Fruit fly (Drosophila melanogaster) whole organism, embryonic: ENCODE data around the gene dx.

Experiments used
- Awh ChIP-seq: fragments of 200-800 bp; sonication (Bioruptor generic); IDR thresholded peaks from 2 replicates; pipeline ENCODE4, ENCODE4 v1.3.6; 2022; ENCODE audit warnings: missing biosample characterization, missing genetic modification characterization
- Blimp-1 ChIP-seq: fragments of 200-800 bp; sonication (Bioruptor generic); optimal IDR thresholded peaks from 3 replicates; lab custom pipeline; 2018; ENCODE audit warnings: missing biosample characterization, missing genetic modification characterization, mild to moderate bottlenecking, moderate library complexity, missing genetic modification reagents
- C15 ChIP-seq: fragments of 200-800 bp; sonication (Bioruptor generic); IDR thresholded peaks from 3 replicates; pipeline ENCODE4 v1.3.6; 2022; ENCODE audit warnings: missing biosample characterization, missing genetic modification characterization
- CG13123 ChIP-seq: fragments of 200-800 bp; sonication (Bioruptor generic); optimal IDR thresholded peaks from 2 replicates; lab custom pipeline; 2016; ENCODE audit warnings: missing biosample characterization, missing genetic modification characterization
- CG13894 ChIP-seq: fragments of 200-800 bp; sonication (Bioruptor generic); optimal IDR thresholded peaks from 3 replicates; lab custom pipeline; 2018; ENCODE audit warnings: missing biosample characterization, mild to moderate bottlenecking, missing genetic modification characterization, moderate library complexity
- CG14965 ChIP-seq: fragments of 200-800 bp; sonication (Bioruptor generic); optimal IDR thresholded peaks from 2 replicates; lab custom pipeline; 2016; ENCODE audit warnings: missing biosample characterization, missing genetic modification characterization, borderline replicate concordance
- CG17359 ChIP-seq: fragments of 200-800 bp; sonication (Bioruptor generic); optimal IDR thresholded peaks from 3 replicates; lab custom pipeline; 2018; ENCODE audit warnings: missing biosample characterization, mild to moderate bottlenecking, missing genetic modification characterization, moderate library complexity
- CG17912 ChIP-seq: fragments of 200-800 bp; sonication (Bioruptor generic); optimal IDR thresholded peaks from 2 replicates; lab custom pipeline; 2018; ENCODE audit warnings: missing biosample characterization, mild to moderate bottlenecking, missing genetic modification characterization
- CG18011 ChIP-seq: fragments of 200-800 bp; sonication (Bioruptor generic); optimal IDR thresholded peaks from 2 replicates; lab custom pipeline; 2017; ENCODE audit warnings: missing biosample characterization, missing genetic modification characterization, mild to moderate bottlenecking, moderate library complexity, missing genotype
- CG1832 ChIP-seq: fragments of 200-800 bp; sonication (Bioruptor generic); optimal IDR thresholded peaks from 2 replicates; lab custom pipeline; 2017; ENCODE audit warnings: missing biosample characterization, mild to moderate bottlenecking, missing genetic modification characterization, inconsistent platforms
- CG2678 ChIP-seq: fragments of 200-800 bp; sonication (Bioruptor generic); optimal IDR thresholded peaks from 3 replicates; lab custom pipeline; 2019; ENCODE audit warnings: missing biosample characterization, mild to moderate bottlenecking, missing genetic modification characterization, moderate library complexity
- CG32772 ChIP-seq: fragments of 200-800 bp; sonication (Bioruptor generic); IDR thresholded peaks from 2 replicates; pipeline ENCODE4 v1.3.6; 2022; ENCODE audit warnings: missing biosample characterization, missing genetic modification characterization
- CG4328 ChIP-seq: fragments of 200-800 bp; sonication (Bioruptor generic); optimal IDR thresholded peaks from 3 replicates; lab custom pipeline; 2017; ENCODE audit warnings: missing biosample characterization, missing genetic modification reagents, missing genetic modification characterization
- CG6654 ChIP-seq: fragments of 200-800 bp; sonication (Bioruptor generic); optimal IDR thresholded peaks from 2 replicates; lab custom pipeline; 2017; ENCODE audit warnings: missing biosample characterization, mild to moderate bottlenecking, missing genetic modification characterization
- CG6854 ChIP-seq: fragments of 200-800 bp; sonication (Bioruptor generic); optimal IDR thresholded peaks from 3 replicates; lab custom pipeline; 2017; ENCODE audit warnings: missing biosample characterization, mild to moderate bottlenecking, missing genetic modification characterization
- D19A ChIP-seq: fragments of 200-800 bp; optimal IDR thresholded peaks from 3 replicates; lab custom pipeline; 2019; ENCODE audit warnings: missing biosample characterization, mild to moderate bottlenecking, missing genetic modification characterization, moderate library complexity
- Dek ChIP-seq: fragments of 200-800 bp; sonication (Bioruptor generic); optimal IDR thresholded peaks from 3 replicates; lab custom pipeline; 2019; ENCODE audit warnings: missing biosample characterization, mild to moderate bottlenecking, missing genetic modification characterization, moderate library complexity
- Fer1 ChIP-seq: fragments of 200-800 bp; sonication (Bioruptor generic); optimal IDR thresholded peaks from 2 replicates; lab custom pipeline; 2017; ENCODE audit warnings: missing biosample characterization, mild to moderate bottlenecking, missing genetic modification characterization
- HLH4C ChIP-seq: fragments of 200-800 bp; sonication (Bioruptor generic); IDR thresholded peaks from 3 replicates; pipeline ENCODE4 v1.3.6; 2022; ENCODE audit warnings: missing biosample characterization, missing genetic modification characterization; ENCODE audit not compliant: partially characterized antibody
- Hsf ChIP-seq: fragments of 200-800 bp; sonication (Bioruptor generic); optimal IDR thresholded peaks from 3 replicates; lab custom pipeline; 2016; ENCODE audit warnings: missing biosample characterization, missing genetic modification characterization
- Max ChIP-seq: fragments of 200-800 bp; sonication (Bioruptor generic); optimal IDR thresholded peaks from 2 replicates; lab custom pipeline; 2016; ENCODE audit warnings: missing biosample characterization, mild to moderate bottlenecking, missing genetic modification characterization
- NfI ChIP-seq: fragments of 200-800 bp; sonication (Bioruptor generic); optimal IDR thresholded peaks from 3 replicates; lab custom pipeline; 2018; ENCODE audit warnings: missing biosample characterization, mild to moderate bottlenecking, missing genetic modification characterization, moderate library complexity
- Pdp1 ChIP-seq, 2 experiments: fragments of 200-800 bp; sonication (Bioruptor generic); optimal IDR thresholded peaks; 3 replicates each; lab custom pipeline; 2016; ENCODE audit warnings: missing biosample characterization in 2 of 2, missing genetic modification characterization in 2 of 2, mild to moderate bottlenecking in 1 of 2, moderate library complexity in 1 of 2
- Six4 ChIP-seq: fragments of 200-800 bp; sonication (Bioruptor generic); optimal IDR thresholded peaks from 2 replicates; lab custom pipeline; 2016; ENCODE audit warnings: missing biosample characterization, missing genetic modification characterization
- Sox102F ChIP-seq: fragments of 200-800 bp; sonication (Bioruptor generic); optimal IDR thresholded peaks from 2 replicates; lab custom pipeline; 2018; ENCODE audit warnings: missing biosample characterization, mild to moderate bottlenecking, missing genetic modification characterization, moderate library complexity
- ac ChIP-seq: fragments of 200-800 bp; sonication (Bioruptor generic); optimal IDR thresholded peaks from 3 replicates; lab custom pipeline; 2017; ENCODE audit warnings: missing biosample characterization, mild to moderate bottlenecking, missing genetic modification characterization
- aop ChIP-seq: fragments of 200-800 bp; sonication (Bioruptor generic); IDR thresholded peaks from 2 replicates; pipeline ENCODE4 v1.3.6; 2022; ENCODE audit warnings: missing biosample characterization, missing genetic modification characterization
- ase ChIP-seq: fragments of 200-800 bp; sonication (Bioruptor generic); IDR thresholded peaks from 3 replicates; pipeline ENCODE4 v1.3.6; 2022; ENCODE audit warnings: missing biosample characterization, missing genetic modification characterization
- bowl ChIP-seq: fragments of 200-800 bp; sonication (Bioruptor generic); IDR thresholded peaks from 2 replicates; pipeline ENCODE4 v1.3.6; 2022; ENCODE audit warnings: missing biosample characterization, missing genetic modification characterization
- bsh ChIP-seq, 2 experiments: fragments of 200-800 bp; sonication (Bioruptor generic); optimal IDR thresholded peaks; 2 replicates each; lab custom pipeline; 2017 to 2018; ENCODE audit warnings: mild to moderate bottlenecking in 2 of 2, missing biosample characterization in 2 of 2, missing genetic modification characterization in 2 of 2, moderate library complexity in 1 of 2
- caup ChIP-seq: fragments of 200-800 bp; sonication (Bioruptor generic); optimal IDR thresholded peaks from 3 replicates; lab custom pipeline; 2017; ENCODE audit warnings: missing biosample characterization, mild to moderate bottlenecking, missing genetic modification characterization, moderate library complexity; ENCODE audit not compliant: severe bottlenecking
- disco-r ChIP-seq: fragments of 200-800 bp; sonication (Bioruptor generic); optimal IDR thresholded peaks from 2 replicates; lab custom pipeline; 2016; ENCODE audit warnings: missing biosample characterization, missing genetic modification characterization
- gsb ChIP-seq: fragments of 200-800 bp; sonication (Bioruptor generic); IDR thresholded peaks from 2 replicates; pipeline ENCODE4 v1.3.6; 2022; ENCODE audit warnings: missing biosample characterization, missing genetic modification characterization
- hbn ChIP-seq: fragments of 200-800 bp; sonication (Bioruptor generic); IDR thresholded peaks from 2 replicates; pipeline ENCODE4 v1.3.6; 2022; ENCODE audit warnings: missing biosample characterization, missing genetic modification characterization; ENCODE audit not compliant: partially characterized antibody
- ken ChIP-seq: fragments of 200-800 bp; sonication (Bioruptor generic); IDR thresholded peaks from 3 replicates; pipeline ENCODE4 v1.3.6; 2022; ENCODE audit warnings: missing biosample characterization, missing genetic modification characterization
- lbe ChIP-seq: fragments of 200-800 bp; sonication (Bioruptor generic); optimal IDR thresholded peaks from 2 replicates; lab custom pipeline; 2016; ENCODE audit warnings: missing biosample characterization, mild to moderate bottlenecking, missing genetic modification characterization
- mam ChIP-seq: fragments of 200-800 bp; sonication (Bioruptor generic); optimal IDR thresholded peaks from 3 replicates; lab custom pipeline; 2016; ENCODE audit warnings: missing biosample characterization, missing genetic modification characterization
- mld ChIP-seq: fragments of 200-800 bp; sonication (Bioruptor generic); IDR thresholded peaks from 3 replicates; pipeline ENCODE4 v1.3.6; 2022; ENCODE audit warnings: missing biosample characterization, missing genetic modification characterization; ENCODE audit not compliant: partially characterized antibody
- pho ChIP-seq: fragments of 200-800 bp; sonication (Bioruptor generic); optimal IDR thresholded peaks from 2 replicates; lab custom pipeline; 2016; ENCODE audit warnings: missing biosample characterization, missing genetic modification characterization
- pita ChIP-seq: fragments of 200-800 bp; sonication (Bioruptor generic); optimal IDR thresholded peaks from 2 replicates; lab custom pipeline; 2017; ENCODE audit warnings: missing biosample characterization, mild to moderate bottlenecking, missing genetic modification characterization
- prd ChIP-seq, 3 experiments: fragments of >200 bp in 2 of 3; fragments of 200-800 bp in 1 of 3; sonication (Bioruptor generic) in 1 of 3; optimal IDR thresholded peaks in 2 of 3; IDR thresholded peaks in 1 of 3; 2 replicates in 2 of 3; 3 replicates in 1 of 3; pipeline versions ENCODE4 v1.3.6 to Lab custom; 2017 to 2022; ENCODE audit warnings: missing biosample characterization in 1 of 3, missing genetic modification characterization in 1 of 3
- run ChIP-seq: fragments of 200-800 bp; sonication (Bioruptor generic); optimal IDR thresholded peaks from 3 replicates; lab custom pipeline; 2018; ENCODE audit warnings: missing biosample characterization, mild to moderate bottlenecking, missing genetic modification characterization
- shn ChIP-seq: fragments of 200-800 bp; sonication (Bioruptor generic); optimal IDR thresholded peaks from 3 replicates; lab custom pipeline; 2016; ENCODE audit warnings: missing biosample characterization, missing genetic modification characterization
- sim ChIP-seq: fragments of 200-800 bp; sonication (Bioruptor generic); IDR thresholded peaks from 2 replicates; pipeline ENCODE4 v1.3.6; 2022; ENCODE audit warnings: missing biosample characterization, missing genetic modification characterization
- slbo ChIP-seq: fragments of 200-800 bp; sonication (Bioruptor generic); IDR thresholded peaks from 2 replicates; pipeline ENCODE4 v1.3.6; 2022; ENCODE audit warnings: missing biosample characterization, missing genetic modification characterization
- so ChIP-seq: fragments of 200-800 bp; sonication (Bioruptor generic); IDR thresholded peaks from 3 replicates; pipeline ENCODE4 v1.3.6; 2022; ENCODE audit warnings: missing biosample characterization, missing genetic modification characterization
- stc ChIP-seq: fragments of 200-800 bp; sonication (Bioruptor generic); IDR thresholded peaks from 2 replicates; pipeline ENCODE4 v1.3.6; 2022; ENCODE audit warnings: missing biosample characterization, missing genetic modification characterization
- trem ChIP-seq: fragments of 200-800 bp; optimal IDR thresholded peaks from 3 replicates; lab custom pipeline; 2019; ENCODE audit warnings: missing biosample characterization, mild to moderate bottlenecking, missing genetic modification characterization, moderate library complexity

Gene dx

DNA sequence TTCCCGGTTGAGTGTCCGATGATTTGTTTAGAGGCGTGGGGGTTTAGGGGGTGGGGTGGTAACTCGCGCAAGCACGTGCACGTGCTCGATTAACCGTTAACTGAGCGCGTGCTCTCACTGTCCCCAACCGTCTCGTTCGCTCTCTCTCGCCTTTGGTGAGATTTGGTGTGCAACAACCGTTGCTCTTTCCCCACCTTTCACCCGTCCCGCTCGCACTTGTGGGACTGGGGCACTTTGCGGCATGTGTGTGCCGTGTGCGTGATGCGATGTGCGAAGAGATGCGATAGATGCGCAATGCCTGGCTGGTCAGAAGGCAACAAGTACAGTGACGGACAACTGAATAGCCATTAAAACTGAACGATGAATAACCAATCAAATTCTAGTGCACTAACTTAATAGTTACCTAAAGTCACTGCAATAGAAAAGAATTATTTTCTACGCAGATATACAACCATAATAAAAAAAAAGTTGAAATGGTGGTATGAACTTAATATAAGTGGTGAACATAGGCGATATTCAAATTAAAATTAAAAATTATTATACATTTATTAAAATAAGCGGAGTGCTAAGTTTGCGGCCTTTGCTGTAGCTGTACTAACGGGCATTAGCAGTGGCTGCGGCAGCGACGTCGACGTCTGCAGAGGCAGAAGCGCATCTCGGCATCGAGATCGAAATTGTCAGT lies 37.6 kb downstream of the dx start (continued):
- TF ChIP-seq aop (GFP tag; lab: Robert Waterston, UW) (no peak), so (GFP tag; lab: Robert Waterston, UW) (peak; percentile 84; the same call in 1 of the 3 replicates), CG32772 (GFP tag; lab: Robert Waterston, UW) (peak; percentile 83), gsb (GFP tag; lab: Robert Waterston, UW) (no peak), Pdp1 (GFP tag; optimal IDR thresholded peaks at IDR 0.05; lab: Kevin White, UChicago) (peak; percentile 52 to 60), bsh (GFP tag; optimal IDR thresholded peaks at IDR 0.05; lab: Kevin White, UChicago) (peak; percentile 88 to 93), CG18011 (GFP tag; lab: Kevin White, UChicago) (peak; percentile 12), caup (GFP tag; lab: Kevin White, UChicago) (peak; percentile 76), run (tag; lab: Kevin White, UChicago) (peak; percentile 77), C15 (GFP tag; lab: Robert Waterston, UW) (no peak), slbo (GFP tag; lab: Robert Waterston, UW) (peak; percentile 69), stc (peak; percentile 82), Six4 (GFP tag; lab: Kevin White, UChicago) (peak; percentile 81), CG13894 (no peak), CG14965 (GFP tag; lab: Kevin White, UChicago) (no peak), sim (GFP tag; lab: Robert Waterston, UW) (peak; percentile 76; the same call in 1 of the 2 replicates), Sox102F (GFP tag; lab: Kevin White, UChicago) (peak; percentile 90), Blimp-1 (GFP tag; lab: Kevin White, UChicago) (peak; percentile 89), prd (optimal IDR thresholded peaks at IDR 0.05; lab: Kevin White, UChicago) (no peak), prd (GFP tag; IDR thresholded peaks at IDR 0.05; lab: Robert Waterston, UW) (peak; percentile 86), Fer1 (peak; percentile 82), HLH4C (GFP tag; lab: Robert Waterston, UW) (no peak), hbn (no peak), Hsf (GFP tag; lab: Kevin White, UChicago) (peak; percentile 68), mld (GFP tag; lab: Robert Waterston, UW) (no peak), CG2678 (tag; lab: Kevin White, UChicago) (peak; percentile 94), lbe (GFP tag; lab: Kevin White, UChicago) (peak; percentile 34), mam (GFP tag; lab: Kevin White, UChicago) (no peak), trem (tag; lab: Kevin White, UChicago) (peak; percentile 91), CG4328 (GFP tag; lab: Kevin White, UChicago) (peak; percentile 80), bowl (GFP tag; lab: Robert Waterston, UW) (no peak), pita (GFP tag; lab: Kevin White, UChicago) (no peak), CG13123 (GFP tag; lab: Kevin White, UChicago) (peak; percentile 53), CG17912 (GFP tag; lab: Kevin White, UChicago) (peak; percentile 51), Max (GFP tag; lab: Kevin White, UChicago) (peak; percentile 52), shn (peak; percentile 35), CG6854 (GFP tag; lab: Kevin White, UChicago) (peak; percentile 63), ase (GFP tag; lab: Robert Waterston, UW) (peak; percentile 55; the same call in 2 of the 3 replicates), ken (GFP tag; lab: Robert Waterston, UW) (peak; percentile 76), NfI (GFP tag; lab: Kevin White, UChicago) (peak; percentile 85), disco-r (GFP tag; lab: Kevin White, UChicago) (no peak), pho (peak; percentile 45), Awh (GFP tag; lab: Robert Waterston, UW) (peak; percentile 66), CG1832 (GFP tag; lab: Kevin White, UChicago) (peak; percentile 74), Dek (peak; percentile 79), ac (GFP tag; lab: Kevin White, UChicago) (peak; percentile 80), D19A (tag; lab: Kevin White, UChicago) (peak; percentile 91), CG17359 (tag; lab: Kevin White, UChicago) (peak; percentile 90), CG6654 (GFP tag; lab: Kevin White, UChicago) (peak; percentile 63)
